Fruit fly (Drosophila melanogaster) whole organism, embryonic: ENCODE measurements around the gene MICU3.

ENCODE experiments used
- Adf1 ChIP-seq: fragments of 200-800 bp; sonication (Bioruptor generic); IDR thresholded peaks from 2 replicates; pipeline ENCODE4 v1.3.6; 2022; ENCODE audit warnings: missing biosample characterization, missing genetic modification characterization
- BtbVII ChIP-seq: fragments of 200-800 bp; sonication (Bioruptor generic); optimal IDR thresholded peaks from 3 replicates; lab custom pipeline; 2017; ENCODE audit warnings: missing biosample characterization, mild to moderate bottlenecking, missing genetic modification characterization
- CG10979 ChIP-seq: fragments of 200-800 bp; sonication (Bioruptor generic); optimal IDR thresholded peaks from 2 replicates; lab custom pipeline; 2018; ENCODE audit warnings: missing biosample characterization, mild to moderate bottlenecking, missing genetic modification characterization, moderate library complexity
- CG11504 ChIP-seq: fragments of 200-800 bp; sonication (Bioruptor generic); optimal IDR thresholded peaks from 3 replicates; lab custom pipeline; 2019; ENCODE audit warnings: missing biosample characterization, mild to moderate bottlenecking, missing genetic modification characterization, moderate library complexity
- CG13424 ChIP-seq: fragments of 200-800 bp; sonication (Bioruptor generic); optimal IDR thresholded peaks from 2 replicates; lab custom pipeline; 2019; ENCODE audit warnings: missing biosample characterization, mild to moderate bottlenecking, missing genetic modification characterization, moderate library complexity
- CG13894 ChIP-seq: fragments of 200-800 bp; sonication (Bioruptor generic); optimal IDR thresholded peaks from 3 replicates; lab custom pipeline; 2018; ENCODE audit warnings: missing biosample characterization, mild to moderate bottlenecking, missing genetic modification characterization, moderate library complexity
- CG15601 ChIP-seq: fragments of 200-800 bp; sonication (Bioruptor generic); optimal IDR thresholded peaks from 3 replicates; lab custom pipeline; 2019; ENCODE audit warnings: missing biosample characterization, mild to moderate bottlenecking, missing genetic modification characterization, moderate library complexity
- CG17361 ChIP-seq: fragments of 200-800 bp; sonication (Bioruptor generic); IDR thresholded peaks from 3 replicates; pipeline ENCODE4 v1.3.6; 2022; ENCODE audit warnings: missing biosample characterization, missing genetic modification characterization
- CG18599 ChIP-seq: fragments of 200-800 bp; sonication (Bioruptor generic); optimal IDR thresholded peaks from 3 replicates; lab custom pipeline; 2017; ENCODE audit warnings: missing biosample characterization, missing genetic modification characterization, mild to moderate bottlenecking, moderate library complexity, missing genetic modification reagents
- CG2199 ChIP-seq: fragments of 200-800 bp; sonication (Bioruptor generic); IDR thresholded peaks from 3 replicates; pipeline ENCODE4 v1.3.6; 2022; ENCODE audit warnings: missing biosample characterization, missing genetic modification characterization
- CG2712 ChIP-seq: fragments of 200-800 bp; optimal IDR thresholded peaks from 3 replicates; lab custom pipeline; 2019; ENCODE audit warnings: missing biosample characterization, mild to moderate bottlenecking, missing genetic modification characterization, moderate library complexity
- CG5245 ChIP-seq: fragments of 200-800 bp; sonication (Bioruptor generic); optimal IDR thresholded peaks from 3 replicates; lab custom pipeline; 2016; ENCODE audit warnings: missing biosample characterization, missing genetic modification characterization
- CG6791 ChIP-seq: fragments of 200-800 bp; sonication (Bioruptor generic); IDR thresholded peaks from 3 replicates; pipeline ENCODE4 v1.3.6; 2022; ENCODE audit warnings: missing biosample characterization, missing genetic modification characterization; ENCODE audit not compliant: partially characterized antibody
- CG7372 ChIP-seq: fragments of 200-800 bp; sonication (Bioruptor generic); IDR thresholded peaks from 2 replicates; pipeline ENCODE4 v1.3.6; 2022; ENCODE audit warnings: missing biosample characterization, missing genetic modification characterization
- CG7928 ChIP-seq: fragments of 200-800 bp; sonication (Bioruptor generic); optimal IDR thresholded peaks from 2 replicates; lab custom pipeline; 2017; ENCODE audit warnings: missing biosample characterization, mild to moderate bottlenecking, missing genetic modification characterization
- CG8290 ChIP-seq, 3 experiments: fragments of 200-800 bp; sonication (Bioruptor generic); optimal IDR thresholded peaks; 2 replicates each; lab custom pipeline; 2016 to 2019; ENCODE audit warnings: missing biosample characterization in 3 of 3, missing genetic modification characterization in 3 of 3, mild to moderate bottlenecking in 2 of 3, moderate library complexity in 1 of 3
- CG9932 ChIP-seq: fragments of 200-800 bp; sonication (Bioruptor generic); IDR thresholded peaks from 2 replicates; pipeline ENCODE4 v1.3.6; 2022; ENCODE audit warnings: missing biosample characterization, missing genetic modification characterization
- HHEX ChIP-seq: fragments of 200-800 bp; sonication (Bioruptor generic); optimal IDR thresholded peaks from 3 replicates; lab custom pipeline; 2017; ENCODE audit warnings: missing biosample characterization, mild to moderate bottlenecking, missing genetic modification characterization, missing genetic modification reagents
- HLH3B ChIP-seq: fragments of 200-800 bp; sonication (Bioruptor generic); IDR thresholded peaks from 2 replicates; pipeline ENCODE4 v1.3.6; 2022; ENCODE audit warnings: missing biosample characterization, missing genetic modification characterization
- Hmr ChIP-seq: fragments of 200-800 bp; sonication (Bioruptor generic); optimal IDR thresholded peaks from 3 replicates; lab custom pipeline; 2017; ENCODE audit warnings: mild to moderate bottlenecking, missing biosample characterization, missing genetic modification reagents, missing genetic modification characterization
- Hr3 ChIP-seq: fragments of 200-800 bp; sonication (Bioruptor generic); optimal IDR thresholded peaks from 3 replicates; lab custom pipeline; 2016; ENCODE audit warnings: missing biosample characterization, missing genetic modification characterization
- Med ChIP-seq: fragments of 200-800 bp; sonication (Bioruptor generic); peaks from one replicate; lab custom pipeline; 2016; ENCODE audit warnings: missing biosample characterization, missing genetic modification characterization, mild to moderate bottlenecking, inconsistent platforms, moderate library complexity
- Nf-YA ChIP-seq: fragments of 200-800 bp; sonication (Bioruptor generic); IDR thresholded peaks from 2 replicates; pipeline ENCODE4 v1.3.6; 2022; ENCODE audit warnings: missing biosample characterization, missing genetic modification characterization
- NfI ChIP-seq: fragments of 200-800 bp; sonication (Bioruptor generic); optimal IDR thresholded peaks from 3 replicates; lab custom pipeline; 2018; ENCODE audit warnings: missing biosample characterization, mild to moderate bottlenecking, missing genetic modification characterization, moderate library complexity
- Oaz ChIP-seq: fragments of 200-800 bp; sonication (Bioruptor generic); IDR thresholded peaks from 2 replicates; pipeline ENCODE4 v1.3.6; 2022; ENCODE audit warnings: missing biosample characterization, missing genetic modification characterization
- Ssrp ChIP-seq: fragments of 200-800 bp; sonication (Bioruptor generic); optimal IDR thresholded peaks from 2 replicates; lab custom pipeline; 2018; ENCODE audit warnings: missing biosample characterization, mild to moderate bottlenecking, missing genetic modification characterization, moderate library complexity
- ato ChIP-seq: fragments of 200-800 bp; sonication (Bioruptor generic); IDR thresholded peaks from 2 replicates; pipeline ENCODE4 v1.3.6; 2022; ENCODE audit warnings: missing biosample characterization, missing genetic modification characterization; ENCODE audit not compliant: partially characterized antibody
- btn ChIP-seq: fragments of 200-800 bp; sonication (Bioruptor generic); optimal IDR thresholded peaks from 2 replicates; lab custom pipeline; 2016; ENCODE audit warnings: missing biosample characterization, missing genetic modification characterization
- crp ChIP-seq, 2 experiments: fragments of 200-800 bp; sonication (Bioruptor generic); optimal IDR thresholded peaks; 2 replicates in 1 of 2; 3 replicates in 1 of 2; lab custom pipeline; 2017; ENCODE audit warnings: missing biosample characterization in 2 of 2, missing genetic modification characterization in 2 of 2, mild to moderate bottlenecking in 1 of 2, moderate library complexity in 1 of 2
- dimm ChIP-seq: fragments of 200-800 bp; sonication (Bioruptor generic); IDR thresholded peaks from 2 replicates; pipeline ENCODE4 v1.3.6; 2022; ENCODE audit warnings: missing biosample characterization, missing genetic modification characterization
- dm ChIP-seq: fragments of 200-800 bp; sonication (Bioruptor generic); optimal IDR thresholded peaks from 3 replicates; lab custom pipeline; 2016; ENCODE audit warnings: missing biosample characterization, missing genetic modification characterization
- ems ChIP-seq: fragments of 200-800 bp; sonication (Bioruptor generic); optimal IDR thresholded peaks from 3 replicates; lab custom pipeline; 2016; ENCODE audit warnings: missing biosample characterization, missing genetic modification characterization
- esg ChIP-seq: fragments of 200-800 bp; sonication (Bioruptor generic); conservative IDR thresholded peaks from 2 replicates; pipeline ENCODE4 v1.3.6; 2022; ENCODE audit warnings: missing biosample characterization, missing genetic modification characterization
- ewg ChIP-seq: fragments of 200-800 bp; sonication (Bioruptor generic); optimal IDR thresholded peaks from 3 replicates; lab custom pipeline; 2017; ENCODE audit warnings: mild to moderate bottlenecking, missing biosample characterization, missing genetic modification reagents, missing genetic modification characterization
- eyg ChIP-seq: fragments of 200-800 bp; sonication (Bioruptor generic); optimal IDR thresholded peaks from 3 replicates; lab custom pipeline; 2016; ENCODE audit warnings: missing biosample characterization, missing genetic modification characterization
- grau ChIP-seq: fragments of 200-800 bp; optimal IDR thresholded peaks from 3 replicates; lab custom pipeline; 2019; ENCODE audit warnings: missing biosample characterization, mild to moderate bottlenecking, missing genetic modification characterization, moderate library complexity
- ind ChIP-seq: fragments of 200-800 bp; sonication (Bioruptor generic); optimal IDR thresholded peaks from 3 replicates; lab custom pipeline; 2016; ENCODE audit warnings: missing biosample characterization, missing genetic modification characterization
- lab ChIP-seq: fragments of 200-800 bp; sonication (Bioruptor generic); optimal IDR thresholded peaks from 3 replicates; lab custom pipeline; 2017; ENCODE audit warnings: missing biosample characterization, missing genetic modification characterization, mild to moderate bottlenecking, moderate library complexity, missing genetic modification reagents
- mirr ChIP-seq: fragments of 200-800 bp; sonication (Bioruptor generic); optimal IDR thresholded peaks from 3 replicates; lab custom pipeline; 2018; ENCODE audit warnings: missing biosample characterization, mild to moderate bottlenecking, missing genetic modification characterization
- peb ChIP-seq: fragments of 200-800 bp; sonication (Bioruptor generic); IDR thresholded peaks from 2 replicates; pipeline ENCODE4 v1.3.6; 2022; ENCODE audit warnings: missing biosample characterization, missing genetic modification characterization
- rib ChIP-seq: fragments of 200-800 bp; sonication (Bioruptor generic); IDR thresholded peaks from 2 replicates; pipeline ENCODE4 v1.3.6; 2022; ENCODE audit warnings: missing biosample characterization, missing genetic modification characterization
- so ChIP-seq: fragments of 200-800 bp; sonication (Bioruptor generic); IDR thresholded peaks from 3 replicates; pipeline ENCODE4 v1.3.6; 2022; ENCODE audit warnings: missing biosample characterization, missing genetic modification characterization
- sug ChIP-seq: fragments of 200-800 bp; optimal IDR thresholded peaks from 2 replicates; lab custom pipeline; 2019; ENCODE audit warnings: missing biosample characterization, mild to moderate bottlenecking, missing genetic modification characterization, moderate library complexity
- trem ChIP-seq: fragments of 200-800 bp; optimal IDR thresholded peaks from 3 replicates; lab custom pipeline; 2019; ENCODE audit warnings: missing biosample characterization, mild to moderate bottlenecking, missing genetic modification characterization, moderate library complexity
- zf30C ChIP-seq: fragments of 200-800 bp; sonication (Bioruptor generic); optimal IDR thresholded peaks from 3 replicates; lab custom pipeline; 2018; ENCODE audit warnings: missing biosample characterization, mild to moderate bottlenecking, missing genetic modification characterization

Gene MICU3

dm6 chr3R:19880431-19880939 lies 33.4 kb downstream of the MICU3 start (continued):
- TF ChIP-seq Hmr: peak; percentile 61
- TF ChIP-seq Hr3: peak; percentile 23
- peak; percentile 12 for TF ChIP-seq dm (GFP tag; lab: Kevin White, UChicago)
- TF ChIP-seq ems (GFP tag; lab: Kevin White, UChicago): no peak
- 0 out of 3 replicates have a peak, but pooled peaks have one; percentile 37 for TF ChIP-seq so
- no peak for TF ChIP-seq rib (GFP tag; lab: Robert Waterston, UW)
- TF ChIP-seq peb: no peak
- TF ChIP-seq lab: peak; percentile 78
- peak; percentile 46 for TF ChIP-seq mirr (GFP tag; lab: Kevin White, UChicago)

dm6 chr3R:19888156-19888784 lies 41.2 kb downstream of the MICU3 start, which contains the start of gene ninaE:
Gene ninaE, minus strand, starts transcription at chr3R:19888206.
- TF ChIP-seq CG10979 (tag; lab: Kevin White, UChicago) (peak; percentile 23), CG7372 (GFP tag; lab: Robert Waterston, UW) (peak; percentile 94), esg (GFP tag; lab: Robert Waterston, UW) (no peak), grau (tag; lab: Kevin White, UChicago) (no peak), Med (GFP tag; lab: Kevin White, UChicago) (peak; percentile 46), crp (GFP tag; optimal IDR thresholded peaks at IDR 0.05; lab: Kevin White, UChicago) (no peak), ind (GFP tag; lab: Kevin White, UChicago) (no peak)

- TF ChIP-seq CG13424 (tag; lab: Kevin White, UChicago): peak; percentile 74
- TF ChIP-seq CG6791 (GFP tag; lab: Robert Waterston, UW): no peak
- TF ChIP-seq CG11504 (tag; lab: Kevin White, UChicago): peak; percentile 87
- peak; percentile 66 for TF ChIP-seq CG9932
- TF ChIP-seq btn (GFP tag; lab: Kevin White, UChicago): no peak
- TF ChIP-seq zf30C (GFP tag; lab: Kevin White, UChicago): no peak
- peak; percentile 43 for TF ChIP-seq ewg
- no peak for TF ChIP-seq dimm
- peak; percentile 95 for TF ChIP-seq Adf1
- TF ChIP-seq HHEX (GFP tag; lab: Kevin White, UChicago): peak; percentile 83
- TF ChIP-seq CG7928 (GFP tag; lab: Kevin White, UChicago): peak; percentile 50
- TF ChIP-seq HLH3B (GFP tag; lab: Robert Waterston, UW): peak; percentile 37; the same call in 1 of the 2 replicates
- TF ChIP-seq trem (tag; lab: Kevin White, UChicago): peak; percentile 39
- peak; percentile 16 for TF ChIP-seq CG5245 (GFP tag; lab: Kevin White, UChicago)
- peak; percentile 66 for TF ChIP-seq NfI (GFP tag; lab: Kevin White, UChicago)
- no peak for TF ChIP-seq ato (GFP tag; lab: Robert Waterston, UW)
- TF ChIP-seq CG17361 (GFP tag; lab: Robert Waterston, UW): peak; percentile 78
- peak; percentile 17 for TF ChIP-seq CG13894 (tag; lab: Kevin White, UChicago)
- peak; percentile 15 for TF ChIP-seq eyg
- TF ChIP-seq CG2712 (tag; lab: Kevin White, UChicago): peak; percentile 75
- peak; percentile 89 for TF ChIP-seq CG18599
- peak; percentile 87 for TF ChIP-seq BtbVII
- TF ChIP-seq CG15601 (tag; lab: Kevin White, UChicago): peak; percentile 13
- peak; percentile 40 for TF ChIP-seq Ssrp
- no peak for TF ChIP-seq CG2199
- TF ChIP-seq Oaz (GFP tag; lab: Robert Waterston, UW): no peak
- TF ChIP-seq CG8290 (GFP tag; optimal IDR thresholded peaks at IDR 0.05; lab: Kevin White, UChicago): no peak
- TF ChIP-seq CG8290 (tag; optimal IDR thresholded peaks at IDR 0.05; lab: Kevin White, UChicago): peak in 1 of 2 experiments; percentile 49
- peak; percentile 22; the same call in 1 of the 2 replicates for TF ChIP-seq Nf-YA (GFP tag; lab: Robert Waterston, UW)
- TF ChIP-seq sug (tag; lab: Kevin White, UChicago): peak; percentile 60
These were observed 42.6 kb downstream of the MICU3 start for dm6 chr3R:19889603-19890187.
